Fruit fly (Drosophila melanogaster): ENCODE results near the gene CG15005.

DNA sequence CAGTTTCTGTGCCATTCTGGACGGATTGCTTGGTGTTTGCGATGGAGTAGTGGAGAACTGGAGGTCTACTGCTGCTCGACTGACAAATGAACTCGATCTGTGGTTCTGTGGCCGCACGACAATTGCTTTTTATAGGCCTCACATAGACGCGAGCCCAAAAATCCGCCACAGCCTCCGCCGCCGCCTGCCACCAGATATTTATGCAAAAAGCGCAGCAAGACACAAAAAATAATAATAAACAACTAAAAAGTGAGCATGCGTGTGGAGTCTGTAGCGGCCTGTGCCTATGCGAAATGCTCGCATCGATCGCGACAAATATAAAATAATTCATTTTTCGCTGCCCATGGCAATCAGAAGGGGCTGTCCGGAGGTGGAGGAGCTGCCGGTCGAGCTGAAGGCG is 4.9 kb upstream of the CG15005 start, which contains the start of gene Cpr64Aa:
- TF ChIP-seq CG12605 (GFP tag; IDR thresholded peaks at IDR 0.05) (no peak), CG13204 (GFP tag; optimal IDR thresholded peaks at IDR 0.05) (no peak), Ets98B (GFP tag; IDR thresholded peaks at IDR 0.05) (no peak), CG14655 (GFP tag; optimal IDR thresholded peaks at IDR 0.05) (no peak), Pif1B (GFP tag; optimal IDR thresholded peaks at IDR 0.05) (no peak), Pif1A (GFP tag; optimal IDR thresholded peaks at IDR 0.05) (no peak), CG4496 (GFP tag; IDR thresholded peaks at IDR 0.05) (no peak), rn (GFP tag; IDR thresholded peaks at IDR 0.05) (no peak), CG8159 (tag; optimal IDR thresholded peaks at IDR 0.05) (no peak), CG8301 (tag; optimal IDR thresholded peaks at IDR 0.05) (no peak), Snoo (tag; optimal IDR thresholded peaks at IDR 0.05) (no peak), fd96Ca (GFP tag; IDR thresholded peaks at IDR 0.05) (no peak), CG10348 (GFP tag; IDR thresholded peaks at IDR 0.05) (no peak)

All from whole organism, pupa.